Fruit fly (Drosophila melanogaster) whole organism, embryonic: ENCODE data around the gene nSMase.

Source experiments
- Antp ChIP-seq: fragments of 200-800 bp; sonication (Bioruptor generic); optimal IDR thresholded peaks from 3 replicates; lab custom pipeline; 2016; ENCODE audit warnings: missing biosample characterization, missing genetic modification characterization
- B-H2 ChIP-seq: fragments of 200-800 bp; sonication (Bioruptor generic); optimal IDR thresholded peaks from 2 replicates; lab custom pipeline; 2018; ENCODE audit warnings: missing biosample characterization, mild to moderate bottlenecking, missing genetic modification characterization
- C15 ChIP-seq: fragments of 200-800 bp; sonication (Bioruptor generic); IDR thresholded peaks from 3 replicates; pipeline ENCODE4 v1.3.6; 2022; ENCODE audit warnings: missing biosample characterization, missing genetic modification characterization
- CG11696 ChIP-seq: fragments of 200-800 bp; sonication (Bioruptor generic); IDR thresholded peaks from 2 replicates; pipeline ENCODE4 v1.3.6; 2022; ENCODE audit warnings: missing biosample characterization, missing genetic modification characterization
- CG12155 ChIP-seq: fragments of 200-800 bp; sonication (Bioruptor generic); optimal IDR thresholded peaks from 3 replicates; lab custom pipeline; 2016; ENCODE audit warnings: missing biosample characterization, missing genetic modification characterization
- CG12391 ChIP-seq: fragments of 200-800 bp; sonication (Bioruptor generic); optimal IDR thresholded peaks from 3 replicates; lab custom pipeline; 2018; ENCODE audit warnings: missing biosample characterization, mild to moderate bottlenecking, missing genetic modification characterization, moderate library complexity
- CG13624 ChIP-seq: fragments of 200-800 bp; sonication (Bioruptor generic); optimal IDR thresholded peaks from 2 replicates; lab custom pipeline; 2016; ENCODE audit warnings: missing biosample characterization, missing genetic modification characterization
- CG15601 ChIP-seq: fragments of 200-800 bp; sonication (Bioruptor generic); optimal IDR thresholded peaks from 3 replicates; lab custom pipeline; 2019; ENCODE audit warnings: missing biosample characterization, mild to moderate bottlenecking, missing genetic modification characterization, moderate library complexity
- CG16779 ChIP-seq: fragments of 200-800 bp; sonication (Bioruptor generic); IDR thresholded peaks from 2 replicates; pipeline ENCODE4 v1.3.6; 2022; ENCODE audit warnings: missing biosample characterization, missing genetic modification characterization
- CG17568 ChIP-seq: fragments of 200-800 bp; sonication (Bioruptor generic); optimal IDR thresholded peaks from 2 replicates; lab custom pipeline; 2018; ENCODE audit warnings: missing biosample characterization, mild to moderate bottlenecking, missing genetic modification characterization, moderate library complexity
- CG2120 ChIP-seq: fragments of 200-800 bp; sonication (Bioruptor generic); optimal IDR thresholded peaks from 3 replicates; lab custom pipeline; 2016; ENCODE audit warnings: missing biosample characterization, missing genetic modification characterization
- CG2678 ChIP-seq: fragments of 200-800 bp; sonication (Bioruptor generic); optimal IDR thresholded peaks from 3 replicates; lab custom pipeline; 2019; ENCODE audit warnings: missing biosample characterization, mild to moderate bottlenecking, missing genetic modification characterization, moderate library complexity
- CG2712 ChIP-seq: fragments of 200-800 bp; optimal IDR thresholded peaks from 3 replicates; lab custom pipeline; 2019; ENCODE audit warnings: missing biosample characterization, mild to moderate bottlenecking, missing genetic modification characterization, moderate library complexity
- CG31388 ChIP-seq: fragments of 200-800 bp; sonication (Bioruptor generic); optimal IDR thresholded peaks from 2 replicates; lab custom pipeline; 2016; ENCODE audit warnings: missing biosample characterization, missing genetic modification characterization
- CG3163 ChIP-seq: fragments of 200-800 bp; sonication (Bioruptor generic); optimal IDR thresholded peaks from 3 replicates; lab custom pipeline; 2016; ENCODE audit warnings: missing biosample characterization, missing genetic modification characterization
- CG3281 ChIP-seq: fragments of 200-800 bp; sonication (Bioruptor generic); optimal IDR thresholded peaks from 3 replicates; lab custom pipeline; 2017; ENCODE audit warnings: missing biosample characterization, mild to moderate bottlenecking, missing genetic modification characterization
- CG6254 ChIP-seq: fragments of 200-800 bp; sonication (Bioruptor generic); optimal IDR thresholded peaks from 3 replicates; lab custom pipeline; 2017; ENCODE audit warnings: mild to moderate bottlenecking, missing biosample characterization, missing genetic modification reagents, missing genetic modification characterization
- CG8478 ChIP-seq: fragments of >200 bp; optimal IDR thresholded peaks from 2 replicates; lab custom pipeline; 2018
- CG9797 ChIP-seq: fragments of 200-800 bp; sonication (Bioruptor generic); optimal IDR thresholded peaks from 3 replicates; lab custom pipeline; 2018; ENCODE audit warnings: missing biosample characterization, mild to moderate bottlenecking, missing genetic modification characterization
- D19B ChIP-seq: fragments of 200-800 bp; sonication (Bioruptor generic); optimal IDR thresholded peaks from 2 replicates; lab custom pipeline; 2017; ENCODE audit warnings: missing biosample characterization, mild to moderate bottlenecking, missing genetic modification characterization
- Drgx ChIP-seq: fragments of 200-800 bp; sonication (Bioruptor generic); IDR thresholded peaks from 2 replicates; pipeline ENCODE4 v1.3.6; 2022; ENCODE audit warnings: missing biosample characterization, missing genetic modification characterization
- E2f2 ChIP-seq: fragments of 200-800 bp; sonication (Bioruptor generic); IDR thresholded peaks from 2 replicates; pipeline ENCODE4 v1.3.6; 2022; ENCODE audit warnings: missing biosample characterization, missing genetic modification characterization
- Fer3 ChIP-seq: fragments of 200-800 bp; sonication (Bioruptor generic); optimal IDR thresholded peaks from 2 replicates; lab custom pipeline; 2018; ENCODE audit warnings: missing biosample characterization, mild to moderate bottlenecking, missing genetic modification characterization, moderate library complexity
- Hey ChIP-seq: fragments of 200-800 bp; sonication (Bioruptor generic); optimal IDR thresholded peaks from 3 replicates; lab custom pipeline; 2018; ENCODE audit warnings: missing biosample characterization, mild to moderate bottlenecking, missing genetic modification characterization
- MBD-R2 ChIP-seq: fragments of 200-800 bp; sonication (Bioruptor generic); IDR thresholded peaks from 2 replicates; pipeline ENCODE4 v1.3.6; 2022; ENCODE audit warnings: missing biosample characterization, missing genetic modification characterization
- MTF-1 ChIP-seq: fragments of 200-800 bp; sonication (Bioruptor generic); optimal IDR thresholded peaks from 2 replicates; lab custom pipeline; 2018; ENCODE audit warnings: missing biosample characterization, mild to moderate bottlenecking, missing genetic modification characterization, borderline replicate concordance
- TFAM ChIP-seq: fragments of 200-800 bp; sonication (Bioruptor generic); optimal IDR thresholded peaks from 2 replicates; lab custom pipeline; 2017; ENCODE audit warnings: missing biosample characterization, missing genetic modification characterization, inconsistent platforms
- ac ChIP-seq: fragments of 200-800 bp; sonication (Bioruptor generic); optimal IDR thresholded peaks from 3 replicates; lab custom pipeline; 2017; ENCODE audit warnings: missing biosample characterization, mild to moderate bottlenecking, missing genetic modification characterization
- crc ChIP-seq: fragments of 200-800 bp; sonication (Bioruptor generic); optimal IDR thresholded peaks from 2 replicates; lab custom pipeline; 2016; ENCODE audit warnings: missing biosample characterization, missing genetic modification characterization
- cwo ChIP-seq: fragments of 200-800 bp; sonication (Bioruptor generic); optimal IDR thresholded peaks from 3 replicates; lab custom pipeline; 2017; ENCODE audit warnings: missing biosample characterization, missing genetic modification characterization, mild to moderate bottlenecking, moderate library complexity, missing genetic modification reagents
- dan ChIP-seq: fragments of 200-800 bp; sonication (Bioruptor generic); IDR thresholded peaks from 2 replicates; pipeline ENCODE4 v1.3.6; 2022; ENCODE audit warnings: missing biosample characterization, missing genetic modification characterization
- esg ChIP-seq: fragments of 200-800 bp; sonication (Bioruptor generic); conservative IDR thresholded peaks from 2 replicates; pipeline ENCODE4 v1.3.6; 2022; ENCODE audit warnings: missing biosample characterization, missing genetic modification characterization
- exex ChIP-seq: fragments of 200-800 bp; sonication (Bioruptor generic); optimal IDR thresholded peaks from 4 replicates; lab custom pipeline; 2018; ENCODE audit warnings: missing biosample characterization, mild to moderate bottlenecking, missing genetic modification characterization, moderate library complexity
- gem ChIP-seq: fragments of 200-800 bp; sonication (Bioruptor generic); optimal IDR thresholded peaks from 2 replicates; lab custom pipeline; 2019; ENCODE audit warnings: missing biosample characterization, mild to moderate bottlenecking, missing genetic modification characterization, moderate library complexity
- kay ChIP-seq: fragments of 200-800 bp; sonication (Bioruptor generic); optimal IDR thresholded peaks from 2 replicates; lab custom pipeline; 2016; ENCODE audit warnings: missing biosample characterization, missing genetic modification characterization
- lbe ChIP-seq: fragments of 200-800 bp; sonication (Bioruptor generic); optimal IDR thresholded peaks from 2 replicates; lab custom pipeline; 2016; ENCODE audit warnings: missing biosample characterization, mild to moderate bottlenecking, missing genetic modification characterization
- mam ChIP-seq: fragments of 200-800 bp; sonication (Bioruptor generic); optimal IDR thresholded peaks from 3 replicates; lab custom pipeline; 2016; ENCODE audit warnings: missing biosample characterization, missing genetic modification characterization
- nmo ChIP-seq: fragments of 200-800 bp; sonication (Bioruptor generic); optimal IDR thresholded peaks from 2 replicates; lab custom pipeline; 2018; ENCODE audit warnings: missing biosample characterization, mild to moderate bottlenecking, missing genetic modification characterization, moderate library complexity
- onecut ChIP-seq: fragments of 200-800 bp; sonication (Bioruptor generic); IDR thresholded peaks from 2 replicates; pipeline ENCODE4 v1.3.6; 2022; ENCODE audit warnings: missing biosample characterization, missing genetic modification characterization
- pfk ChIP-seq: fragments of 200-800 bp; sonication (Bioruptor generic); optimal IDR thresholded peaks from 2 replicates; lab custom pipeline; 2018; ENCODE audit warnings: missing biosample characterization, mild to moderate bottlenecking, missing genetic modification characterization, moderate library complexity
- ro ChIP-seq: fragments of 200-800 bp; sonication (Bioruptor generic); IDR thresholded peaks from 2 replicates; pipeline ENCODE4 v1.3.6; 2022; ENCODE audit warnings: missing biosample characterization, missing genetic modification characterization
- sima ChIP-seq: fragments of 200-800 bp; sonication (Bioruptor generic); optimal IDR thresholded peaks from 2 replicates; lab custom pipeline; 2016; ENCODE audit warnings: missing biosample characterization, missing genetic modification characterization
- sna ChIP-seq: fragments of 200-800 bp; sonication (Bioruptor generic); IDR thresholded peaks from 2 replicates; pipeline ENCODE4 v1.3.6; 2022; ENCODE audit warnings: missing biosample characterization, missing genetic modification characterization; ENCODE audit not compliant: partially characterized antibody
- stwl ChIP-seq: fragments of 200-800 bp; sonication (Bioruptor generic); optimal IDR thresholded peaks from 3 replicates; lab custom pipeline; 2018; ENCODE audit warnings: missing biosample characterization, mild to moderate bottlenecking, missing genetic modification characterization, moderate library complexity
- tgo ChIP-seq: fragments of 200-800 bp; sonication (Bioruptor generic); IDR thresholded peaks from 3 replicates; pipeline ENCODE4 v1.3.6; 2022; ENCODE audit warnings: missing biosample characterization, missing genetic modification characterization
- tio ChIP-seq: fragments of 200-800 bp; sonication (Bioruptor generic); optimal IDR thresholded peaks from 2 replicates; lab custom pipeline; 2017; ENCODE audit warnings: missing biosample characterization, missing genetic modification characterization, inconsistent platforms
- tll ChIP-seq, 2 experiments: fragments of 200-800 bp in 1 of 2; fragments of >200 bp in 1 of 2; sonication (Bioruptor generic) in 1 of 2; optimal IDR thresholded peaks; 2 replicates each; lab custom pipeline; 2017 to 2019; ENCODE audit warnings: missing biosample characterization in 2 of 2, missing genetic modification characterization in 2 of 2, mild to moderate bottlenecking in 1 of 2, moderate library complexity in 1 of 2
- ttk ChIP-seq: fragments of 200-800 bp; sonication (Bioruptor generic); IDR thresholded peaks from 2 replicates; pipeline ENCODE4 v2.1.2; 2022; ENCODE audit warnings: missing biosample characterization, missing genetic modification characterization
- usp ChIP-seq: fragments of >200 bp; optimal IDR thresholded peaks from 2 replicates; lab custom pipeline; 2017; ENCODE audit warnings: missing biosample characterization, missing genetic modification characterization
- wek ChIP-seq: fragments of 200-800 bp; sonication (Bioruptor generic); optimal IDR thresholded peaks from 3 replicates; lab custom pipeline; 2018; ENCODE audit warnings: missing biosample characterization, mild to moderate bottlenecking, missing genetic modification characterization, moderate library complexity
- zfh1 ChIP-seq: fragments of 200-800 bp; sonication (Bioruptor generic); IDR thresholded peaks from 3 replicates; pipeline ENCODE4 v1.3.6; 2022; ENCODE audit warnings: missing biosample characterization, missing genetic modification characterization

The nSMase gene

dm6 chr3L:3179474-3179873 is 39.5 kb upstream of the nSMase start (continued):
- TF ChIP-seq CG6254 (GFP tag; lab: Kevin White, UChicago) (peak; percentile 88), CG2678 (tag; lab: Kevin White, UChicago) (peak; percentile 93), CG3163 (GFP tag; lab: Kevin White, UChicago) (no peak), usp (GFP tag; lab: Kevin White, UChicago) (no peak), B-H2 (GFP tag; lab: Kevin White, UChicago) (no peak), CG17568 (no peak), CG9797 (GFP tag; lab: Kevin White, UChicago) (no peak), Antp (GFP tag; lab: Kevin White, UChicago) (peak; percentile 81), tio (no peak), crc (GFP tag; lab: Kevin White, UChicago) (peak; percentile 78), CG12155 (GFP tag; lab: Kevin White, UChicago) (peak; percentile 76), Hey (tag; lab: Kevin White, UChicago) (no peak), CG13624 (GFP tag; lab: Kevin White, UChicago) (peak; percentile 78), CG2712 (tag; lab: Kevin White, UChicago) (peak; percentile 92), TFAM (peak; percentile 27), nmo (GFP tag; lab: Kevin White, UChicago) (peak; percentile 80), MTF-1 (peak; percentile 75), CG16779 (GFP tag; lab: Robert Waterston, UW) (peak; percentile 90), ro (peak; percentile 72; the same call in 1 of the 2 replicates), sna (GFP tag; lab: Robert Waterston, UW) (no peak), tgo (GFP tag; lab: Robert Waterston, UW) (peak; percentile 87), ttk (GFP tag; lab: Robert Waterston, UW) (peak; percentile 75), stwl (tag; lab: Kevin White, UChicago) (no peak), Drgx (peak; percentile 90), CG8478 (lab: Kevin White, UChicago) (no peak), gem (peak; percentile 93), C15 (GFP tag; lab: Robert Waterston, UW) (peak; percentile 81; the same call in 2 of the 3 replicates), exex (tag; lab: Kevin White, UChicago) (peak; percentile 59), kay (GFP tag; lab: Kevin White, UChicago) (peak; percentile 74), ac (peak; percentile 26), MBD-R2 (GFP tag; lab: Robert Waterston, UW) (peak; percentile 76), CG12391 (peak; percentile 87), wek (peak; percentile 48), E2f2 (peak; percentile 65), CG31388 (GFP tag; lab: Kevin White, UChicago) (peak; percentile 44), lbe (GFP tag; lab: Kevin White, UChicago) (peak; percentile 88), sima (GFP tag; lab: Kevin White, UChicago) (no peak), CG3281 (peak; percentile 93), D19B (GFP tag; lab: Kevin White, UChicago) (peak; percentile 83), dan (peak; percentile 65), mam (GFP tag; lab: Kevin White, UChicago) (peak; percentile 88), zfh1 (peak; percentile 89), esg (GFP tag; lab: Robert Waterston, UW) (peak; percentile 71), Fer3 (peak; percentile 89), cwo (peak; percentile 85), onecut (peak; percentile 80), pfk (GFP tag; lab: Kevin White, UChicago) (no peak), CG2120 (peak; percentile 87), tll (GFP tag; optimal IDR thresholded peaks at IDR 0.05; lab: Kevin White, UChicago) (no peak), CG11696 (GFP tag; lab: Robert Waterston, UW) (peak; percentile 99), CG15601 (tag; lab: Kevin White, UChicago) (no peak)
